Fruit fly (Drosophila melanogaster): ENCODE data around the gene amos.

DNA sequence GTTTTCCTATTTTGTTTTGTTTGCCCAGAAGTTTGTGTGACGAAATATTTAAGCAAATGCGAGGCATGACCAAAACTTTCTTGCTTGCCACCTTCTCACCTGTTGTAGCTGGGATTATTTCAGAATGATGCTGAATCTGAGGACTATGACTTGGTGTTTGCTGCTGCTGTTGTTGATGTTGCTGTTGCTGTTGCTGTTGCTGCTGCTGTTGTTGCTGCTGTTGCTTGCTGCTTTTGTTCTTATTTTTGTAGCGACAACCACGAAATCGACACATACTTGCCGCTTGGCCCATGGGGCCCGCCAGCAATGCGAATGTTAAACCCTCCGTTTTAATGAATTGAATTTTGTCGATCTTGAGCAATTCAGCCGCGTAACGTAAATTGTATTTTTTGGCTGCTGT is 50.3 kb downstream of the amos start:
- TF ChIP-seq CG8478 (optimal IDR thresholded peaks at IDR 0.05) = no peak
- no peak for TF ChIP-seq CTCF (optimal IDR thresholded peaks at IDR 0.05)

Measured in S2 (cell line).